Worm (Caenorhabditis elegans) whole organism, L4 larva: ENCODE measurements around the gene fbxb-102.

Experiments
- ZK546.5 ChIP-seq, 2 experiments: sonication (generic microtip); optimal IDR thresholded peaks; 2 replicates each; lab custom pipeline; 2017; ENCODE audit warnings: missing biosample characterization in 2 of 2, missing genetic modification characterization in 2 of 2
- ceh-28 ChIP-seq: fragments of 150-350 bp; optimal IDR thresholded peaks from 2 replicates; lab custom pipeline; 2014; ENCODE audit warnings: missing biosample characterization, missing genetic modification reagents, missing genetic modification characterization
- ceh-82 ChIP-seq: sonication (generic microtip); optimal IDR thresholded peaks from 2 replicates; lab custom pipeline; 2017; ENCODE audit warnings: missing biosample characterization, missing genetic modification characterization
- hmg-1.1 ChIP-seq: fragments of 200-800 bp; sonication (Bioruptor generic); IDR thresholded peaks from 2 replicates; pipeline ENCODE4 v1.3.6; 2022; ENCODE audit warnings: missing genetic modification reagents, missing genetic modification characterization, missing compliant biosample characterization
- vab-7 ChIP-seq: fragments of 200-800 bp; sonication (Bioruptor generic); IDR thresholded peaks from 2 replicates; pipeline ENCODE4 v1.3.6; 2022; ENCODE audit warnings: missing genetic modification reagents, missing genetic modification characterization, missing compliant biosample characterization

- TF ChIP-seq ZK546.5 (tag; optimal IDR thresholded peaks at IDR 0.05; lab: Kevin White, UChicago) (no peak), vab-7 (GFP tag; lab: Robert Waterston, UW) (no peak), ceh-82 (tag; lab: Kevin White, UChicago) (no peak), hmg-1.1 (GFP tag; lab: Robert Waterston, UW) (no peak), ceh-28 (tag; lab: Kevin White, UChicago) (no peak)
Observed at ce11 chrII:12467047-12467446, 15.7 kb upstream of the fbxb-102 start, which contains the start of gene srg-16.
